Worm (Caenorhabditis elegans) whole organism, L4 larva: ENCODE data around the gene ceh-62.

ENCODE experiments used
- F37D6.2 ChIP-seq: sonication (generic microtip); optimal IDR thresholded peaks from 2 replicates; lab custom pipeline; 2016; ENCODE audit warnings: mild to moderate bottlenecking, missing genetic modification characterization, missing compliant biosample characterization
- F49E8.2 ChIP-seq: sonication (generic microtip); optimal IDR thresholded peaks from 2 replicates; lab custom pipeline; 2016; ENCODE audit warnings: missing compliant biosample characterization, mild to moderate bottlenecking, missing genetic modification characterization, borderline replicate concordance
- R02D3.7 ChIP-seq: fragments of 150-350 bp; sonication (generic microtip); optimal IDR thresholded peaks from 3 replicates; lab custom pipeline; 2014; ENCODE audit warnings: missing biosample characterization, missing genetic modification characterization
- T26A8.4 ChIP-seq: fragments of 200-800 bp; sonication (Bioruptor generic); IDR thresholded peaks from 2 replicates; pipeline ENCODE4 v1.3.6; 2022; ENCODE audit warnings: missing genetic modification characterization, missing compliant biosample characterization
- Y48G9A.11 ChIP-seq: fragments of 200-800 bp; sonication (Bioruptor generic); IDR thresholded peaks from 2 replicates; pipeline ENCODE4 v1.3.6; 2022; ENCODE audit warnings: missing genetic modification reagents, missing genetic modification characterization, missing compliant biosample characterization
- ZK337.2 ChIP-seq: fragments of 200-800 bp; sonication (Bioruptor generic); IDR thresholded peaks from 2 replicates; pipeline ENCODE4 v1.3.6; 2022; ENCODE audit warnings: missing genetic modification reagents, missing genetic modification characterization, missing compliant biosample characterization
- ZK546.5 ChIP-seq, 2 experiments: sonication (generic microtip); optimal IDR thresholded peaks; 2 replicates each; lab custom pipeline; 2017; ENCODE audit warnings: missing biosample characterization in 2 of 2, missing genetic modification characterization in 2 of 2
- aha-1 ChIP-seq: fragments of 150-350 bp; peaks from one replicate; lab custom pipeline; 2014; ENCODE audit warnings: missing biosample characterization, missing genetic modification characterization
- ama-1 ChIP-seq: fragments of 150-350 bp; optimal IDR thresholded peaks from 2 replicates; lab custom pipeline; 2014; ENCODE audit warnings: inconsistent platforms, mixed read lengths
- attf-4 ChIP-seq: sonication (generic microtip); optimal IDR thresholded peaks from 3 replicates; lab custom pipeline; 2017; ENCODE audit warnings: missing biosample characterization, missing genetic modification characterization
- ces-1 ChIP-seq: fragments of 150-350 bp; sonication (generic microtip); optimal IDR thresholded peaks from 4 replicates; lab custom pipeline; 2014; ENCODE audit warnings: missing biosample characterization, missing genetic modification reagents, missing genetic modification characterization
- ctbp-1 ChIP-seq: fragments of 200-800 bp; sonication (Bioruptor generic); IDR thresholded peaks from 2 replicates; pipeline ENCODE4 v1.3.6; 2022; ENCODE audit warnings: missing genetic modification reagents, missing genetic modification characterization, missing compliant biosample characterization
- daf-19 ChIP-seq: fragments of 200-800 bp; sonication (Bioruptor generic); conservative IDR thresholded peaks from 2 replicates; pipeline ENCODE4 v1.3.6; 2022; ENCODE audit warnings: missing genetic modification characterization, missing compliant biosample characterization
- dmd-9 ChIP-seq: fragments of 200-800 bp; sonication (Bioruptor generic); IDR thresholded peaks from 2 replicates; pipeline ENCODE4 v1.3.6; 2022; ENCODE audit warnings: missing genetic modification reagents, missing genetic modification characterization, missing compliant biosample characterization
- duxl-1 ChIP-seq: sonication (generic microtip); optimal IDR thresholded peaks from 2 replicates; lab custom pipeline; 2016; ENCODE audit warnings: mild to moderate bottlenecking, missing genetic modification characterization, moderate library complexity, missing compliant biosample characterization; ENCODE audit not compliant: poor library complexity
- fkh-10 ChIP-seq: fragments of 150-350 bp; optimal IDR thresholded peaks from 2 replicates; lab custom pipeline; 2014; ENCODE audit warnings: missing biosample characterization, missing genetic modification reagents, missing genetic modification characterization
- fos-1 ChIP-seq: fragments of 150-350 bp; optimal IDR thresholded peaks from 2 replicates; lab custom pipeline; 2014; ENCODE audit warnings: missing biosample characterization, missing genetic modification characterization
- hlh-30 ChIP-seq: sonication (generic microtip); optimal IDR thresholded peaks from 2 replicates; lab custom pipeline; 2017; ENCODE audit warnings: antibody characterized with exemption, mild to moderate bottlenecking, missing genetic modification characterization, missing compliant biosample characterization; ENCODE audit not compliant: insufficient read depth
- hmg-1.1 ChIP-seq: fragments of 200-800 bp; sonication (Bioruptor generic); IDR thresholded peaks from 2 replicates; pipeline ENCODE4 v1.3.6; 2022; ENCODE audit warnings: missing genetic modification reagents, missing genetic modification characterization, missing compliant biosample characterization
- lim-7 ChIP-seq: fragments of 200-800 bp; sonication (Bioruptor generic); IDR thresholded peaks from 2 replicates; pipeline ENCODE4 v1.3.6; 2022; ENCODE audit warnings: missing genetic modification characterization, missing compliant biosample characterization
- lin-39 ChIP-seq: fragments of 150-350 bp; optimal IDR thresholded peaks from 2 replicates; lab custom pipeline; 2014; ENCODE audit warnings: missing biosample characterization, missing genetic modification reagents, missing genetic modification characterization
- lsy-2 ChIP-seq, 2 experiments: fragments of 150-350 bp in 1 of 2; sonication (generic microtip) in 1 of 2; optimal IDR thresholded peaks; 2 replicates each; lab custom pipeline; 2014 to 2017; ENCODE audit warnings: missing biosample characterization in 2 of 2, missing genetic modification characterization in 2 of 2
- mes-2 ChIP-seq: sonication (generic microtip); optimal IDR thresholded peaks from 2 replicates; lab custom pipeline; 2016; ENCODE audit warnings: missing genotype, mild to moderate bottlenecking, missing genetic modification characterization, missing compliant biosample characterization; ENCODE audit not compliant: poor library complexity, severe bottlenecking
- nhr-42 ChIP-seq: fragments of 200-800 bp; sonication (Bioruptor generic); IDR thresholded peaks from 2 replicates; pipeline ENCODE4 v1.3.6; 2022; ENCODE audit warnings: missing genetic modification characterization, missing compliant biosample characterization
- pqm-1 ChIP-seq: sonication (generic microtip); optimal IDR thresholded peaks from 2 replicates; lab custom pipeline; 2017; ENCODE audit warnings: missing biosample characterization, missing genetic modification characterization
- tra-1 ChIP-seq: fragments of 200-800 bp; sonication (Bioruptor generic); IDR thresholded peaks from 2 replicates; pipeline ENCODE4 v1.3.6; 2022; ENCODE audit warnings: missing genetic modification reagents, missing genetic modification characterization, missing compliant biosample characterization
- unc-62 ChIP-seq, 3 experiments: fragments of 150-350 bp in 1 of 3; sonication (generic microtip); optimal IDR thresholded peaks in 2 of 3; peaks in 1 of 3; 1 replicate in 1 of 3; 2 replicates in 2 of 3; lab custom pipeline; 2014 to 2017; ENCODE audit warnings: missing biosample characterization in 3 of 3, missing genetic modification characterization in 3 of 3, missing genetic modification reagents in 3 of 3, missing genotype in 1 of 3
- zip-11 ChIP-seq: fragments of 200-800 bp; sonication (Bioruptor generic); IDR thresholded peaks from 2 replicates; pipeline ENCODE4 v1.3.6; 2022; ENCODE audit warnings: missing genetic modification characterization, missing compliant biosample characterization

The ceh-62 gene

DNA sequence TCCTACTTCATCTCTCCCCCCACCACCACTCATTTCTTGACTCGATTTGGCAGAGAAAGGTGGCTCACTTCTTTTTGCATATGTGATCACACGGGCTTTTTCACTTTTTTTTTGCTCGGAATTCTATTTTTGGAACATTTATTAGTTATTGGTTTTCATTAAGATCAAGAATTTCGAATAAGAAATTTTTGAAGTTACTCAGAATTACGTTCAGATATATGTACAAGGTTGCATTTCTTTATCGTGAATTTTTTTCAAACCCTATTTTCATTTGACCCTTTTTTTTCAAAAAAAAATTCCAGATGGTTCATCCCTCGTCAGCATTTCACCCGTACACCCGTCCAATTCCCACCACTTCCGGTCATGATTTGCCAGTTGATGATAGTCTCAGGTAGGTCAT, at the start of gene ceh-62:
TSS of gene ceh-62 (plus strand) at position 301 of the 400 bp plus-strand sequence.
- TF ChIP-seq lim-7 (GFP tag; lab: Robert Waterston, UW) (no peak), aha-1 (tag; lab: Kevin White, UChicago) (peak; percentile 74), F49E8.2 (tag; lab: Kevin White, UChicago) (no peak)
- TF ChIP-seq, all 104 proteins: peak for 1

DNA sequence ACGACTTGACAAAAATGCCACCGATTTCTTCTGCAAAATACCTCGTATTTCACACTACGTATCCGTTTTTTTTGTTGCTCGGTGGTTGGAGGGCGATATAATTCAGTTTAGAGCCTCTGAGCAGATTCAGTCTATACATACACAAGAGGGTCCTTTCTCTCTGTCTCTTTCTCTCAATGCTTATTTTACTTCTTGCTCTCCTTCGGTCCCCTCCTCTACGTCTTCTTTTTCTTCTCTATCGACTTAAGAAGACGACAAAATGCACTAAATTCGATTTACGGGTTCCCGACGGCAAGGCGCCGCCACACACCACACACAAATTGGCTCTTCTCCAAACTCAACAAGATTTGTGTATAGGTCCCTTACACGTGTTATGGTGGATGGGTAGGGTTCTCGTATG, 46.6 kb upstream of the ceh-62 start:
- peak; percentile 26 for TF ChIP-seq aha-1 (tag; lab: Kevin White, UChicago)
- peak; percentile 88 for TF ChIP-seq ces-1 (GFP tag; lab: Kevin White, UChicago)
- TF ChIP-seq dmd-9 (GFP tag; lab: Robert Waterston, UW) = no peak
- TF ChIP-seq fkh-10 = peak; percentile 86
- TF ChIP-seq ctbp-1 (GFP tag; lab: Robert Waterston, UW) = peak; percentile 73
- peak in 1 of 2 experiments; percentile 14 for TF ChIP-seq lsy-2 (tag; optimal IDR thresholded peaks at IDR 0.05; lab: Kevin White, UChicago)
- no peak for TF ChIP-seq attf-4
- no peak for TF ChIP-seq hmg-1.1
- no peak for TF ChIP-seq R02D3.7 (tag; lab: Kevin White, UChicago)
- TF ChIP-seq, all 104 proteins: peak for 5

DNA sequence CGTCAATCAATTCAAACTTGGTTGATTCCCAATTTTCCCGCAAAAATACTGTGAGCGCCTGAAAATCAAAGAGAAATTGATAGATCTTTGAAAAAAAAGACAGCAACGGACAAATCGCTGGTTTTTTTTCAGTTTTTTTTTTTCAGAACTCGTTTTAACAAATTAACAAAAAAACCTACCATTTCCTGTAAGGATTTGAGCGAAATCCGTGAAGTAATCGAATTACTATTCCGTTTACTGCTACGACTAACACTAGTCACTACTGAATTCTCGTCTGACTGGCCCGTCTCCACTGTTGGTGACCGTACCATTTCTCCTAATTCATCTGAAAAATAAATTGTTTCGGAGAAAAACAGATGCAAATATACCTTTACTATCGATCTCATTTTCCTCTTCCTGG, 46.1 kb upstream of the ceh-62 start:
- TF ChIP-seq aha-1 (tag; lab: Kevin White, UChicago) (peak; percentile 92), nhr-42 (GFP tag; lab: Robert Waterston, UW) (no peak), unc-62 (GFP tag; optimal IDR thresholded peaks at IDR 0.05 in 1 of 2; lab: Kevin White, UChicago) (peak in 1 of 2 experiments; percentile 10), unc-62 (tag; optimal IDR thresholded peaks at IDR 0.05; lab: Kevin White, UChicago) (no peak)

DNA sequence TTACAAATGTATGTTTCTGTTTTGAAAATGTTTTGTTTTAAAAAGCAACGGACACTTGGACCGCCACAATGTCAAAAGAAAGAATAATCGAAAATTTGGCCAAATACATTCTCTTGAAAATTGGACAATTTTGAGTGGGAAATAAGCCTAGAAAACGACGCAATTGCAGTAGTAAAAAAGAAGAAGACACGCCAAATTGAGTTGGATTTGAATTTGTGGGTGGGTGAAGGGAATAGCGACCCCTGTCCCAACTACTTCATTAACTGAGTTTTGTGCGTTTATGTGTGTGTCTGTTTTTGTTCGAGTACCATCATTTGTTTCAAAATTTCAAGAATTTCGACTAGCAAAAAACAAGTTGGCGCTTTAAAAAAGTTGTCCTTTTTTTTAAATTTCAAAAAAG, 44.7 kb upstream of the ceh-62 start:
- TF ChIP-seq unc-62 (GFP tag; optimal IDR thresholded peaks at IDR 0.05 in 1 of 2; lab: Kevin White, UChicago) (peak in 1 of 2 experiments; percentile 22), unc-62 (tag; optimal IDR thresholded peaks at IDR 0.05; lab: Kevin White, UChicago) (no peak), ZK337.2 (GFP tag; lab: Robert Waterston, UW) (no peak)
- TF ChIP-seq, all 104 proteins: peak for 1

DNA sequence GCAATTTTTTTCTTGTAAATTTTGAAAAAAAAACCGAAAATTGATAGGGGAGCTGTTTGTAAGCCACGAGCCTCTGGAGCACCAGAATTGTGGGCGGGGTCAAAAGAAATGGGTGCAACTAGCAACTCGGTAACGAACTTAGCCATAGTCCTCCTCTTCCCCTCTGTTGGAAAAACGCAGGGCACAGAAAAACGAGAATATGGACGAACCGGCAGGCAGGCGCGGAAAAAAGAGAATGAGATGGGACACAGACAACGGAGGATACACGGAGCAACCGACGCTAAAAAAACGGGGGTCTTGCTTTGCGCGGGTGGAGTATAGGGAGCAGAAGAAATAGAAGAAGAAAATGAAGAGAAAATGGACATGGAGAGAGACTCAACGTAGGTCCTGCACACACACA, 43.9 kb upstream of the ceh-62 start:
- TF ChIP-seq zip-11 (GFP tag; lab: Robert Waterston, UW) (no peak), duxl-1 (tag; lab: Kevin White, UChicago) (no peak), mes-2 (tag; lab: Kevin White, UChicago) (no peak), lin-39 (tag; lab: Kevin White, UChicago) (no peak), pqm-1 (no peak), hlh-30 (tag; lab: Kevin White, UChicago) (no peak), ces-1 (GFP tag; lab: Kevin White, UChicago) (peak; percentile 31), fkh-10 (peak; percentile 70), ctbp-1 (GFP tag; lab: Robert Waterston, UW) (peak; percentile 68; the same call in 1 of the 2 replicates), tra-1 (GFP tag; lab: Robert Waterston, UW) (no peak), Y48G9A.11 (GFP tag; lab: Robert Waterston, UW) (no peak), F37D6.2 (tag; lab: Kevin White, UChicago) (no peak), aha-1 (tag; lab: Kevin White, UChicago) (peak; percentile 86)

DNA sequence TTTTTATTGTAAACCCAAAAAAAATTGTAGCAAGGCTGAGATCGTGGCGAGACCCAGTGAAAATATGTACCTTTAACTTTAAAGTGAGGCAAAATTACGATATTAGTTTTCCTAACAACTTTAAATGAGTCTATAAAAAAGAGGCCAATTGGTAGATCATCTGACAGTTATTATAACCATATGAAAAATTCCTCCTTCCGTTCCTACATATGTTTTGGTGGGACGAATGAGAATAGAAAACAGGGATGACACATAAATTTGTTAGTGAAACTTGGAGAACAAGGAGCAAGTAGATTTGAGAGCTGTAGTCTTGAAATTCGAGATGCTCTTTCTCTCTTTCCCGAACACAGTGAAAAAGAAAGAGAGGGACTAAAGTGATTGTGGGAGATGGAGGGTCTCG, 40.3 kb upstream of the ceh-62 start:
- TF ChIP-seq T26A8.4 (GFP tag; lab: Robert Waterston, UW) = no peak
- TF ChIP-seq ZK546.5 (tag; optimal IDR thresholded peaks at IDR 0.05; lab: Kevin White, UChicago) = no peak
- peak; percentile 91 for TF ChIP-seq aha-1 (tag; lab: Kevin White, UChicago)
- no peak for TF ChIP-seq daf-19
- no peak for TF ChIP-seq ama-1 (lab: Kevin White, UChicago)

DNA sequence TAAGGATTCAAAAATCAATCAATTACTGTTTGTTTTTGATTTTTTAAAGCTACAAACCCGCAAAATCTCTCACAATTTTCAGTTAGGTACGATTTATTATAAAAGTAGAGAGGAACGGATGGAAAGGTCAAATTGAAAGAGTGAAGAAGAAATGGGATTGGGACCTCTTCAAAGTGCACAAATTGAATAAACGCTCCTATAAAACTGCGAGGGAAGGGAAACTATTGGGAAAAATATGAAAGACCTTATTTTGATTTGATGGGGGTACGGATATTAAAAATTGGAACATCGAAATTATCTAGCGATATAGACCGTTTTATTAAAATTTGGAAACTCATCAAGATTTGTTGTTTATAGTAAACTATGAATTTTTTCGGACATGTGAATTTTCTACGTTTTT, 38.8 kb upstream of the ceh-62 start:
- TF ChIP-seq pqm-1 (no peak), fos-1 (no peak), T26A8.4 (GFP tag; lab: Robert Waterston, UW) (no peak)
- TF ChIP-seq, all 104 proteins: peak for 0
